Fruit fly (Drosophila melanogaster): ENCODE data around the gene CG8260.

DNA sequence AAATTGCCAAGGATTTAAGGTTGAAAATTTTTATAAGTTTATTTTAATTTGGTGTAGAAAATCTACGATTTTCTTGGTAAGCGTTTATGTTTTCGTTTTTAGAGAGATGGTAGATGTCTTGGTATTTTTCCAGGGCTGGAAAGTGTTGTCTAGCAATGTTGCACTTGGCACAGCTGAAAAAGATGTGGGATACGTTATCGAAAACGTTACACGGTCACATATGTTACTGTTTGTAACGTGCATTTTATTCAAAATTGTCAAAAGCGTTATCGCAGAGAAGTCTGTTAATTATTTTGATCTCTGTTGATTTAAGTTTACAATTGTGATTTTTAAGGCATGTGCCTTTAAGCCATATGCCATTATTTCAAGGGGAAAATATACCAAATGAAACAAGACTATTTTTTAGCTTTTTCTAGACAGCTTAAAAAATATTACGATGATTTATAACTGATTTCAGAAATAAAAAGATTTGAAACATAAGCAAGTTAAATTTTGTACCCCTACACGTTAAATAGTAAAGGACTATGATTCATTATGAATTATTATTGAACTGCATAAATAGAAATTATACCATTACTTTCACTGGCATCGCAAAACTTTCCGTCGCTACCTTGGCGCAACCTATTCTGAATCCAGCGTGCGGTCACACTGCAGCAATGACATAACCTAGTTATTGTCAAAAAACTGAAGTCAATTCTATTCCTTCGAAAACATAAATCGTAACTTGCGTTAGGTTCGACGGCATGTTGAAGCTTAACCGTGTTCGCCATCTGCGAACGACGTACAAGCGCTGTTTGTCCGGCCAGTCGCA is 29.5 kb downstream of the CG8260 start, which contains the start of the genes Paf-AHalpha and mRpS30:
- no peak for TF ChIP-seq Sin3A (optimal IDR thresholded peaks at IDR 0.05)
- TF ChIP-seq Myc (optimal IDR thresholded peaks at IDR 0.05): no peak
- TF ChIP-seq ttk (optimal IDR thresholded peaks at IDR 0.05): no peak
- no peak for TF ChIP-seq psq (optimal IDR thresholded peaks at IDR 0.05)

Measured in Kc167 (cell line).